Worm (Caenorhabditis elegans) whole organism, L3 larva: Measurements from ENCODE around the gene ife-4.

Experiments
- R02D3.7 ChIP-seq: fragments of 150-350 bp; optimal IDR thresholded peaks from 2 replicates; lab custom pipeline; 2014; ENCODE audit warnings: missing biosample characterization, missing genetic modification characterization
- ZK546.5 ChIP-seq: sonication (generic microtip); optimal IDR thresholded peaks from 2 replicates; lab custom pipeline; 2017; ENCODE audit warnings: missing biosample characterization, missing genetic modification characterization
- aly-2 ChIP-seq: fragments of 150-350 bp; optimal IDR thresholded peaks from 2 replicates; lab custom pipeline; 2014; ENCODE audit warnings: missing biosample characterization, missing genetic modification characterization
- ama-1 ChIP-seq: fragments of 150-350 bp; optimal IDR thresholded peaks from 2 replicates; lab custom pipeline; 2018
- ceh-16 ChIP-seq: sonication (generic microtip); optimal IDR thresholded peaks from 2 replicates; lab custom pipeline; 2017; ENCODE audit warnings: missing biosample characterization, missing genetic modification characterization
- ceh-28 ChIP-seq: fragments of 150-350 bp; optimal IDR thresholded peaks from 2 replicates; lab custom pipeline; 2014; ENCODE audit warnings: missing biosample characterization, missing genetic modification reagents, missing genetic modification characterization
- ceh-82 ChIP-seq: fragments of 150-350 bp; optimal IDR thresholded peaks from 2 replicates; lab custom pipeline; 2014; ENCODE audit warnings: missing biosample characterization, missing genetic modification characterization
- daf-12 ChIP-seq: fragments of 150-350 bp; optimal IDR thresholded peaks from 2 replicates; lab custom pipeline; 2014; ENCODE audit warnings: missing biosample characterization, missing genetic modification reagents, missing genetic modification characterization
- egl-5 ChIP-seq: fragments of 150-350 bp; optimal IDR thresholded peaks from 2 replicates; lab custom pipeline; 2017; ENCODE audit warnings: missing biosample characterization, missing genetic modification reagents, missing genetic modification characterization, inconsistent platforms
- elt-1 ChIP-seq: fragments of 150-350 bp; optimal IDR thresholded peaks from 2 replicates; lab custom pipeline; 2014; ENCODE audit warnings: missing biosample characterization, missing genetic modification characterization
- elt-2 ChIP-seq: sonication (generic microtip); optimal IDR thresholded peaks from 2 replicates; lab custom pipeline; 2016; ENCODE audit warnings: missing genetic modification reagents, mild to moderate bottlenecking, missing genetic modification characterization, missing compliant biosample characterization
- eor-1 ChIP-seq, 2 experiments: fragments of 150-350 bp; optimal IDR thresholded peaks; 2 replicates each; lab custom pipeline; 2014 to 2018; ENCODE audit warnings: missing biosample characterization in 2 of 2, missing genetic modification characterization in 2 of 2
- fkh-10 ChIP-seq: sonication (generic microtip); optimal IDR thresholded peaks from 2 replicates; lab custom pipeline; 2017; ENCODE audit warnings: missing biosample characterization, missing genetic modification reagents, missing genetic modification characterization
- fkh-2 ChIP-seq: fragments of 150-350 bp; optimal IDR thresholded peaks from 2 replicates; lab custom pipeline; 2014; ENCODE audit warnings: missing biosample characterization, missing genetic modification reagents, missing genetic modification characterization
- fos-1 ChIP-seq: fragments of 150-350 bp; optimal IDR thresholded peaks from 2 replicates; lab custom pipeline; 2014; ENCODE audit warnings: missing biosample characterization, missing genetic modification characterization
- hmg-11 ChIP-seq: sonication (generic microtip); optimal IDR thresholded peaks from 2 replicates; lab custom pipeline; 2016; ENCODE audit warnings: missing genetic modification characterization, missing compliant biosample characterization
- jun-1 ChIP-seq: fragments of 150-350 bp; optimal IDR thresholded peaks from 2 replicates; lab custom pipeline; 2014; ENCODE audit warnings: missing biosample characterization, missing genetic modification reagents, missing genetic modification characterization
- lin-15B ChIP-seq: fragments of 150-350 bp; optimal IDR thresholded peaks from 2 replicates; lab custom pipeline; 2014; ENCODE audit warnings: missing biosample characterization, missing genetic modification characterization
- lin-39 ChIP-seq: fragments of 150-350 bp; optimal IDR thresholded peaks from 2 replicates; lab custom pipeline; 2018; ENCODE audit warnings: missing biosample characterization, missing genetic modification reagents, missing genetic modification characterization
- mdl-1 ChIP-seq: fragments of 150-350 bp; optimal IDR thresholded peaks from 2 replicates; lab custom pipeline; 2014; ENCODE audit warnings: missing biosample characterization, missing genetic modification characterization
- mml-1 ChIP-seq: fragments of 150-350 bp; sonication (generic microtip); optimal IDR thresholded peaks from 3 replicates; lab custom pipeline; 2014; ENCODE audit warnings: missing biosample characterization, missing genetic modification characterization
- nfya-1 ChIP-seq: sonication (generic microtip); optimal IDR thresholded peaks from 2 replicates; lab custom pipeline; 2017; ENCODE audit warnings: missing genetic modification characterization, mild to moderate bottlenecking, missing compliant biosample characterization, antibody characterized with exemption, moderate library complexity; ENCODE audit not compliant: insufficient read depth
- nhr-12 ChIP-seq: fragments of 150-350 bp; optimal IDR thresholded peaks from 2 replicates; lab custom pipeline; 2014; ENCODE audit warnings: missing biosample characterization, missing genetic modification characterization
- nhr-23 ChIP-seq: fragments of 150-350 bp; optimal IDR thresholded peaks from 2 replicates; lab custom pipeline; 2014; ENCODE audit warnings: missing biosample characterization, missing genetic modification reagents, missing genetic modification characterization
- nhr-237 ChIP-seq: fragments of 150-350 bp; optimal IDR thresholded peaks from 2 replicates; lab custom pipeline; 2014; ENCODE audit warnings: missing biosample characterization, missing genetic modification characterization
- nhr-25 ChIP-seq: sonication (generic microtip); optimal IDR thresholded peaks from 2 replicates; lab custom pipeline; 2017; ENCODE audit warnings: missing biosample characterization, missing genetic modification characterization
- nhr-67 ChIP-seq: fragments of 150-350 bp; optimal IDR thresholded peaks from 2 replicates; lab custom pipeline; 2014; ENCODE audit warnings: missing biosample characterization, missing genetic modification characterization
- nhr-76 ChIP-seq: fragments of 150-350 bp; sonication (generic microtip); optimal IDR thresholded peaks from 5 replicates; lab custom pipeline; 2014; ENCODE audit warnings: missing biosample characterization, missing genetic modification characterization
- nhr-77 ChIP-seq: fragments of 150-350 bp; optimal IDR thresholded peaks from 2 replicates; lab custom pipeline; 2014; ENCODE audit warnings: missing biosample characterization, missing genetic modification characterization
- pha-4 ChIP-seq: fragments of 150-350 bp; optimal IDR thresholded peaks from 2 replicates; lab custom pipeline; 2014; ENCODE audit warnings: missing biosample characterization, missing genetic modification reagents, missing genetic modification characterization
- pqm-1 ChIP-seq: fragments of 150-350 bp; optimal IDR thresholded peaks from 2 replicates; lab custom pipeline; 2017; ENCODE audit warnings: missing biosample characterization, missing genetic modification characterization, inconsistent platforms
- skn-1 ChIP-seq: fragments of 150-350 bp; optimal IDR thresholded peaks from 2 replicates; lab custom pipeline; 2014; ENCODE audit warnings: missing biosample characterization, missing genetic modification characterization
- snpc-4 ChIP-seq: fragments of 150-350 bp; optimal IDR thresholded peaks from 2 replicates; lab custom pipeline; 2014; ENCODE audit warnings: missing biosample characterization, missing genetic modification characterization
- tbx-2 ChIP-seq: sonication (generic microtip); optimal IDR thresholded peaks from 2 replicates; lab custom pipeline; 2016; ENCODE audit warnings: mild to moderate bottlenecking, missing genetic modification characterization, missing compliant biosample characterization
- unc-39 ChIP-seq: sonication (generic microtip); optimal IDR thresholded peaks from 4 replicates; lab custom pipeline; 2017; ENCODE audit warnings: missing biosample characterization, missing genetic modification characterization
- unc-62 ChIP-seq: fragments of 150-350 bp; sonication (generic microtip); optimal IDR thresholded peaks from 4 replicates; lab custom pipeline; 2014; ENCODE audit warnings: missing biosample characterization, missing genetic modification reagents, missing genetic modification characterization
- zag-1 ChIP-seq: fragments of 150-350 bp; optimal IDR thresholded peaks from 2 replicates; lab custom pipeline; 2014; ENCODE audit warnings: missing biosample characterization, missing genetic modification characterization
- ztf-4 ChIP-seq: fragments of 150-350 bp; optimal IDR thresholded peaks from 2 replicates; lab custom pipeline; 2014; ENCODE audit warnings: missing biosample characterization, missing genetic modification characterization

ife-4 gene

ce11 chrX:1115207-1115606, 11.2 kb downstream of the ife-4 start:
- TF ChIP-seq nfya-1 (tag; lab: Kevin White, UChicago) = no peak
- TF ChIP-seq eor-1 (tag; optimal IDR thresholded peaks at IDR 0.05; lab: Kevin White, UChicago) = no peak
- no peak for TF ChIP-seq ZK546.5 (tag; lab: Kevin White, UChicago)
- TF ChIP-seq unc-62 (GFP tag; lab: Kevin White, UChicago) = no peak
- no peak for TF ChIP-seq nhr-77 (tag; lab: Kevin White, UChicago)
- TF ChIP-seq elt-1 (tag; lab: Kevin White, UChicago) = no peak
- TF ChIP-seq daf-12 (tag; lab: Kevin White, UChicago) = no peak
- no peak for TF ChIP-seq nhr-12 (tag; lab: Kevin White, UChicago)
- no peak for TF ChIP-seq pqm-1 (tag; lab: Kevin White, UChicago)
- no peak for TF ChIP-seq tbx-2 (tag; lab: Kevin White, UChicago)

DNA sequence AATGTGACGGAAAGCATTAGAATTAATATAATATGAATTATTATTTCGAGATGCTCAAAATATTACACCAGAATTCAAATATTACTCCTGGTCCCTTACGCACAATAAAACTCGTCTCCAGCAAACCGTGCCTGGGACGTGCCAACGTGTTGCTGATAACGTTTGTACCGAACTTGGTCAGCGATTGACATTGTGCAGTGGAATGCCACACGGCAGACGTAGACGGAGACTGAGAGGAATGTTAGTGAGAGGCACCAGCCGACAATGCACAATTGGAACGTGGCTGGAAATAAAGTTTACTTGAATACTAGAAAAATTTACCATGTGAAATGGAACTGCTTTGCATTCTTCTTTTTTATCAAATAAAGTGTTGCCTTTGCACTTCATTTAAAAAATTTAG, 13.2 kb downstream of the ife-4 start:
- TF ChIP-seq ama-1 (lab: Kevin White, UChicago) = no peak
- TF ChIP-seq fkh-2 (tag; lab: Kevin White, UChicago) = no peak
- TF ChIP-seq pha-4 = no peak
- TF ChIP-seq elt-2 (tag; lab: Kevin White, UChicago) = peak; percentile 48
- peak; percentile 29 for TF ChIP-seq pqm-1 (tag; lab: Kevin White, UChicago)
- no peak for TF ChIP-seq aly-2 (tag; lab: Kevin White, UChicago)
- no peak for TF ChIP-seq unc-39
- TF ChIP-seq mdl-1 = no peak
- no peak for TF ChIP-seq egl-5
- no peak for TF ChIP-seq R02D3.7 (tag; lab: Kevin White, UChicago)
- no peak for TF ChIP-seq nhr-237 (tag; lab: Kevin White, UChicago)
- no peak for TF ChIP-seq elt-1 (tag; lab: Kevin White, UChicago)

DNA sequence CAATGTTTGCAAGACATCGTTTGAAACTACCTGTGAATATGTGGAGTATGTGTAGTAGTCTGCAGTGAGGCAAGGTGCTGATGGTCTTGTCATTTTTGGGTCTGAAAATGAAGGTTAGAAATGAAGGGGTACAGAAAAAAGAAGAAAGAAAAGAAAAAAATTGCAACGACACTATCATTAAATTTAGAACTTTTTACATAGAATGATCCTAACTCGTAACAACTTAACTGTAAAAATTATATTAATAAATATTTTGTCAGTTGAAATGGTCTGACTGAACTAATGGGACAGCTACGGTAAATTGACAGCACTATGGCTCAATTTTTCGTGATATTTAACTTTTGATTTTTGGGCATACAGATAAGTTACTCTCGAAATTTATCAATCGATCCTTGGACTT, 15.3 kb downstream of the ife-4 start, which contains the start of gene C05D9.7:
Gene C05D9.7 (minus strand): TSS at position 101 of the 400 bp plus-strand sequence.
- TF ChIP-seq zag-1 = no peak
- no peak for TF ChIP-seq nhr-67 (tag; lab: Kevin White, UChicago)
- no peak for TF ChIP-seq R02D3.7 (tag; lab: Kevin White, UChicago)

DNA sequence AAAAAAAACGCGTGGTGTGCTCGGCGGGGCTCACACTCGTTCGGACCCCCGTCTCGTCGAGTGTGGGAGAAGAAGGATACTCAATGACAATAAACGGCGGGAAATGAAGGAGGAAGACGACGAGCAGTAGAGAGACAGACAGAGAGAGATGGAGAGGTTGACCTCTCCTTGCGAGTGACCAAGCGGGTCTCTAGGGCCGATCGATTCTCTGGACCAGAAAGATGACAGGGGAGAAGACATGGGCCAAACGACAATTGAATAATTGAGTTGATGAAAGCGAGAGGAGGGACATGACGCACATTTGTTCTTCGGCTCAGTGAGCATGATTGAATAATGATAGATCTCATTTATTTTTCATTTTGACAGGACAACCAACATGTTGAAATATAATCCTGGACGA, 16.3 kb downstream of the ife-4 start:
- TF ChIP-seq zag-1 = no peak
- no peak for TF ChIP-seq nhr-67 (tag; lab: Kevin White, UChicago)
- no peak for TF ChIP-seq jun-1
- TF ChIP-seq nfya-1 (tag; lab: Kevin White, UChicago) = peak; percentile 55
- no peak for TF ChIP-seq mdl-1
- peak; percentile 40 for TF ChIP-seq hmg-11 (tag; lab: Kevin White, UChicago)
- no peak for TF ChIP-seq ceh-28 (tag; lab: Kevin White, UChicago)
- TF ChIP-seq lin-39 (tag; lab: Kevin White, UChicago) = peak; percentile 29
- TF ChIP-seq mml-1 (tag; lab: Kevin White, UChicago) = no peak
- TF ChIP-seq egl-5 = peak; percentile 21
- TF ChIP-seq snpc-4 (tag; lab: Kevin White, UChicago) = no peak
- TF ChIP-seq nhr-76 (tag; lab: Kevin White, UChicago) = no peak
- TF ChIP-seq skn-1 (tag; lab: Kevin White, UChicago) = no peak
- no peak for TF ChIP-seq fos-1
- TF ChIP-seq fkh-2 (tag; lab: Kevin White, UChicago) = no peak
- TF ChIP-seq unc-62 (GFP tag; lab: Kevin White, UChicago) = no peak
- TF ChIP-seq nhr-25 (tag; lab: Kevin White, UChicago) = no peak
- TF ChIP-seq ceh-82 (tag; lab: Kevin White, UChicago) = no peak

DNA sequence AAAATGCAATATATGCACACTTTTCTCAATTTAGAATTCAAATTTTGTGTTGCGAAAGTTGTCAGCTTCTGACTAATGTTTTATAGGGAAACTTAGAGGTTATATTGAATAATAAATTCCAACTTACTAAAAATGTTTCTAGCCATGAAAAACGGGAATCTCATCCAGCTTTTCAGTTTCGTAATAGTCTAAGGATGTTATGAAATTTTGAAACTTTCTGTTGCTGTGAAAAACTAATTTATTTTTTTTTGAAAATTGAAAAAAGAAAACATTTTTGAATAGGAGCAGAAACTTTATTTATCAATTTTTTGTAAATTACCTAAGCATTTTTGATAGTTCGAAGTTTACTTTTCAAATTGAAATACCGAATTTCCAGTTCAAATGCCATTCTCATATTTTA, 17.6 kb downstream of the ife-4 start:
- TF ChIP-seq fkh-10 (GFP tag; lab: Kevin White, UChicago) (no peak), ceh-16 (tag; lab: Kevin White, UChicago) (no peak), nhr-237 (tag; lab: Kevin White, UChicago) (no peak), ztf-4 (no peak), lin-15B (tag; lab: Kevin White, UChicago) (no peak), nhr-23 (tag; lab: Kevin White, UChicago) (no peak), zag-1 (no peak), jun-1 (no peak), hmg-11 (tag; lab: Kevin White, UChicago) (no peak)
